Fruit fly (Drosophila melanogaster): ENCODE results near the gene Rpt3.

Gene Rpt3

dm6 chrX:11137566-11138186 is 12.8 kb downstream of the Rpt3 start, which contains the start of gene CDK2AP1 (continued):
- TF ChIP-seq h (GFP tag; optimal IDR thresholded peaks at IDR 0.05) (peak; percentile 5), Dif (GFP tag; optimal IDR thresholded peaks at IDR 0.05; ENCODE audit: partially characterized antibody) (no peak), jim (GFP tag; optimal IDR thresholded peaks at IDR 0.05) (no peak)

DNA sequence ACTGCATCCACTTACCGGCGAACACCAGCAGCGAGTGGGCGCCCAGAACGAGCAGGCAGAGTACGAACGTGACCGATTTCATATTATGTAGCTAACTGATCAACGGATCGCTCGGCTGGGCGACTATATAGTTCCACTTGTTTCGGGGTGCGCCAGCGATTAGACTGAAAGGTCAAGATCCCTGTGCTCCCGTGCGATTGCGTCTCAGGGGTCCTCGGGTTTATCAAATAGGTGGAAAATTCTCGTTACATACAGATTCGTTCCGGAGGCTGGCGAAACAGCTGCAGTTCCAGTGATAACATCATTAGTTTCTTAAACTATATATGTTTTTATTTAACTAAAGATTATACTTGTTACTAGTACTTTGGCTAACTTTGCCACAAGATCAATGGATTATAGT is 15.3 kb downstream of the Rpt3 start, which contains the start of gene ssp7:
Gene ssp7, minus strand, starts transcription at position 101 of the 400 bp plus-strand sequence.
- TF ChIP-seq Vsx2 (GFP tag; optimal IDR thresholded peaks at IDR 0.05; ENCODE audit: partially characterized antibody) (no peak), rgr (GFP tag; optimal IDR thresholded peaks at IDR 0.05) (no peak), N (GFP tag; optimal IDR thresholded peaks at IDR 0.05) (no peak), ey (GFP tag; optimal IDR thresholded peaks at IDR 0.05) (no peak), fru (GFP tag; optimal IDR thresholded peaks at IDR 0.05) (no peak), pan (optimal IDR thresholded peaks at IDR 0.05) (no peak), Hnf4 (GFP tag; optimal IDR thresholded peaks at IDR 0.05) (no peak), Myc (optimal IDR thresholded peaks at IDR 0.05) (no peak), dmrt93B (GFP tag; optimal IDR thresholded peaks at IDR 0.05) (no peak), CG32264 (GFP tag; optimal IDR thresholded peaks at IDR 0.05) (no peak), CG9705 (GFP tag; optimal IDR thresholded peaks at IDR 0.05) (no peak), sv (GFP tag; optimal IDR thresholded peaks at IDR 0.05) (no peak), h (GFP tag; optimal IDR thresholded peaks at IDR 0.05) (no peak), woc (GFP tag; optimal IDR thresholded peaks at IDR 0.05) (no peak), HLH106 (tag; optimal IDR thresholded peaks at IDR 0.05) (no peak), psq (GFP tag; optimal IDR thresholded peaks at IDR 0.05) (no peak), Mio (GFP tag; optimal IDR thresholded peaks at IDR 0.05) (no peak), GATAd (GFP tag; optimal IDR thresholded peaks at IDR 0.05) (no peak), Hr83 (GFP tag; optimal IDR thresholded peaks at IDR 0.05; ENCODE audit: poor library complexity, severe bottlenecking) (no peak)

- TF ChIP-seq Mio (GFP tag; optimal IDR thresholded peaks at IDR 0.05) = no peak
- TF ChIP-seq Hnf4 (GFP tag; optimal IDR thresholded peaks at IDR 0.05) = no peak
- TF ChIP-seq Abd-B (GFP tag; optimal IDR thresholded peaks at IDR 0.05) = no peak
- no peak for TF ChIP-seq foxo (GFP tag; optimal IDR thresholded peaks at IDR 0.05)
- TF ChIP-seq fru (GFP tag; optimal IDR thresholded peaks at IDR 0.05) = no peak
- TF ChIP-seq GATAd (GFP tag; optimal IDR thresholded peaks at IDR 0.05) = no peak
- TF ChIP-seq CG32264 (GFP tag; optimal IDR thresholded peaks at IDR 0.05) = no peak
- no peak for TF ChIP-seq Dfd (GFP tag; optimal IDR thresholded peaks at IDR 0.05)
- no peak for TF ChIP-seq CG9705 (GFP tag; optimal IDR thresholded peaks at IDR 0.05)
- TF ChIP-seq sv (GFP tag; optimal IDR thresholded peaks at IDR 0.05) = no peak
Measured at dm6 chrX:11141785-11142591, 17.1 kb downstream of the Rpt3 start, which contains the start of the genes CG15199 and CG15202. TSS of gene CG15199 (minus strand) at chrX:11141835. TSS of gene CG15202 (plus strand) at chrX:11142541.

- no peak for TF ChIP-seq Abd-B (GFP tag; optimal IDR thresholded peaks at IDR 0.05)
- TF ChIP-seq br (GFP tag; optimal IDR thresholded peaks at IDR 0.05) = no peak
- no peak for TF ChIP-seq ey (GFP tag; optimal IDR thresholded peaks at IDR 0.05)
- no peak for TF ChIP-seq fru (GFP tag; optimal IDR thresholded peaks at IDR 0.05)
- no peak for TF ChIP-seq woc (GFP tag; optimal IDR thresholded peaks at IDR 0.05)
- TF ChIP-seq rgr (GFP tag; optimal IDR thresholded peaks at IDR 0.05) = no peak
Measured at dm6 chrX:11143820-11144219, 18.9 kb downstream of the Rpt3 start, which contains the start of gene CG15201. TSS of gene CG15201 (plus strand) at chrX:11144120.

DNA sequence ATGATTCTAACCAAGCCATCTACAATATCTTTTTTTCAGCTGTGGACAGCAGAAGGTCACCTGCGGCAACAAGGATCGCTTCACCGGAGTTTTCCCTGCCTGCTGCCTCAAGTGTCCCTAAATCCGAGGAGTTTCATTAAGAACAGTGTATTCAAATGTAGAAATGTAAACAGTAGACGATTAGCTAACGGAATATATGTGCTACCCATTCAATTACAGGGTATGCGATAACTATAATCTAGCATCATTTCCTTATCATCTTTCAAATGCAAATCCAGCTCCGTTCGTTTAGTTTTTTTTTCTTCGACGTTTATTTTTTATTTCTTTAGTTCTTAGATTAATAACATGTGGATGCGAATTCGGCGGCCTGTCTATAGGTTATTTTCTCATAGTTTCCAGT is 19.7 kb downstream of the Rpt3 start:
- no peak for TF ChIP-seq lola (GFP tag; optimal IDR thresholded peaks at IDR 0.05)
- no peak for TF ChIP-seq GATAd (GFP tag; optimal IDR thresholded peaks at IDR 0.05)
- no peak for TF ChIP-seq usp (GFP tag; optimal IDR thresholded peaks at IDR 0.05)
- TF ChIP-seq dl (GFP tag; optimal IDR thresholded peaks at IDR 0.05; ENCODE audit: insufficient read depth in 1 of 2, partially characterized antibody in 2 of 2) = no peak
- no peak for TF ChIP-seq dsf (GFP tag; optimal IDR thresholded peaks at IDR 0.05; ENCODE audit: borderline replicate concordance)
- no peak for TF ChIP-seq Dfd (GFP tag; optimal IDR thresholded peaks at IDR 0.05)
- TF ChIP-seq Dif (GFP tag; optimal IDR thresholded peaks at IDR 0.05; ENCODE audit: partially characterized antibody) = no peak
- TF ChIP-seq CG9705 (GFP tag; optimal IDR thresholded peaks at IDR 0.05) = no peak
- TF ChIP-seq OdsH (GFP tag; optimal IDR thresholded peaks at IDR 0.05) = no peak
- TF ChIP-seq Abd-B (GFP tag; optimal IDR thresholded peaks at IDR 0.05) = no peak
- no peak for TF ChIP-seq Hr78 (GFP tag; optimal IDR thresholded peaks at IDR 0.05)
- no peak for TF ChIP-seq HLH106 (tag; optimal IDR thresholded peaks at IDR 0.05)
